Worm (Caenorhabditis elegans) whole organism, early embryonic: Measurements from ENCODE around the gene srt-28.
A peak's percentile ranks its signal among the peaks of the same experiment; 100 is the strongest.

ENCODE experiments used
- B0310.2 ChIP-seq: sonication (generic microtip); optimal IDR thresholded peaks from 2 replicates; lab custom pipeline; 2016; ENCODE audit warnings: mild to moderate bottlenecking, missing genetic modification characterization, missing compliant biosample characterization
- F13C5.2 ChIP-seq: sonication (generic microtip); optimal IDR thresholded peaks from 2 replicates; lab custom pipeline; 2017; ENCODE audit warnings: mild to moderate bottlenecking, missing genetic modification characterization, inconsistent platforms, missing compliant biosample characterization
- aly-1 ChIP-seq: sonication (generic microtip); optimal IDR thresholded peaks from 2 replicates; lab custom pipeline; 2016; ENCODE audit warnings: missing genetic modification characterization, missing compliant biosample characterization
- ama-1 ChIP-seq: fragments of 150-350 bp; optimal IDR thresholded peaks from 2 replicates; lab custom pipeline; 2014
- ceh-13 ChIP-seq: fragments of 200-800 bp; sonication (Bioruptor generic); optimal IDR thresholded peaks from 2 replicates; lab custom pipeline; 2018; ENCODE audit warnings: mild to moderate bottlenecking, missing genetic modification characterization, missing compliant biosample characterization
- ceh-36 ChIP-seq: sonication (generic microtip); optimal IDR thresholded peaks from 2 replicates; lab custom pipeline; 2016; ENCODE audit warnings: missing genetic modification characterization, inconsistent platforms, missing compliant biosample characterization
- ets-7 ChIP-seq: sonication (generic microtip); optimal IDR thresholded peaks from 2 replicates; lab custom pipeline; 2016; ENCODE audit warnings: missing genotype, missing genetic modification characterization, missing compliant biosample characterization
- flt-1 ChIP-seq: fragments of 200-800 bp; sonication (Bioruptor generic); IDR thresholded peaks from 2 replicates; pipeline ENCODE4 v1.3.6; 2022; ENCODE audit warnings: missing genetic modification characterization, missing compliant biosample characterization
- hmbx-1 ChIP-seq: sonication (generic microtip); optimal IDR thresholded peaks from 2 replicates; lab custom pipeline; 2016; ENCODE audit warnings: mild to moderate bottlenecking, missing genetic modification characterization, missing compliant biosample characterization
- hmg-4 ChIP-seq: fragments of 200-800 bp; sonication (Bioruptor generic); optimal IDR thresholded peaks from 2 replicates; lab custom pipeline; 2018; ENCODE audit warnings: mild to moderate bottlenecking, missing genetic modification characterization, missing compliant biosample characterization
- hnd-1 ChIP-seq: sonication (generic microtip); optimal IDR thresholded peaks from 2 replicates; lab custom pipeline; 2016; ENCODE audit warnings: missing genetic modification characterization, missing compliant biosample characterization
- pes-1 ChIP-seq: fragments of 200-800 bp; sonication (Bioruptor generic); IDR thresholded peaks from 2 replicates; pipeline ENCODE4 v1.3.6; 2022; ENCODE audit warnings: missing genetic modification reagents, missing genetic modification characterization, missing compliant biosample characterization
- scrt-1 ChIP-seq: fragments of 200-800 bp; sonication (Bioruptor generic); IDR thresholded peaks from 2 replicates; pipeline ENCODE4 v1.3.6; 2022; ENCODE audit warnings: missing genetic modification characterization, missing compliant biosample characterization
- sea-1 ChIP-seq: fragments of 200-800 bp; sonication (Bioruptor generic); conservative IDR thresholded peaks from 2 replicates; pipeline ENCODE4 v1.3.6; 2022; ENCODE audit warnings: missing genetic modification characterization, missing compliant biosample characterization
- tbx-11 ChIP-seq: fragments of 200-800 bp; sonication (Bioruptor generic); IDR thresholded peaks from 2 replicates; pipeline ENCODE4 v1.3.6; 2022; ENCODE audit warnings: missing genetic modification characterization, missing compliant biosample characterization
- tbx-37 ChIP-seq: fragments of 200-800 bp; sonication (Bioruptor generic); conservative IDR thresholded peaks from 2 replicates; pipeline ENCODE4 v1.3.6; 2022; ENCODE audit warnings: missing genetic modification reagents, missing genetic modification characterization, missing compliant biosample characterization
- tra-4 ChIP-seq: sonication (generic microtip); optimal IDR thresholded peaks from 2 replicates; lab custom pipeline; 2017; ENCODE audit warnings: missing genetic modification characterization, missing compliant biosample characterization

srt-28 gene

DNA sequence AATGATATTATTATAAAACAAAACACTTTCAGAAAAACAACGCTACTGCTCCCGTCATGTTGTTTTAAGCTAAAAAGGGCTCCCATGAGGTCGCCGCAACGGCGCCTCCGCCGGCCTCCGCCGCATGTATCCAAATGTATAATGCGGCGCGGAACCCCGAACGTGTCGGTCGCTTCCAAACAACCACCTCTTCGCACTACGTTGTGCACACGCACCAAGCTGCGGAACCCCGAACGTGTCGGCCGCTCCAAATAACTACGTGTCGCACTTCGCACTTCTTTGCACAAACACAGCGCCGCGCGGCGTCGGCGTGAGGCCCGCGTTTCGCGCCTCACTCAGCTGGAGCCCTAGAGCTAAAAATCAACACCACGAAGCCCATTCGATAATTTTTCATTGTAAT is 3.5 kb upstream of the srt-28 start:
- TF ChIP-seq F13C5.2 (tag; lab: Kevin White, UChicago), result no peak
- TF ChIP-seq sea-1, result 0 out of 2 replicates have a peak, but pooled peaks have one; percentile 32

DNA sequence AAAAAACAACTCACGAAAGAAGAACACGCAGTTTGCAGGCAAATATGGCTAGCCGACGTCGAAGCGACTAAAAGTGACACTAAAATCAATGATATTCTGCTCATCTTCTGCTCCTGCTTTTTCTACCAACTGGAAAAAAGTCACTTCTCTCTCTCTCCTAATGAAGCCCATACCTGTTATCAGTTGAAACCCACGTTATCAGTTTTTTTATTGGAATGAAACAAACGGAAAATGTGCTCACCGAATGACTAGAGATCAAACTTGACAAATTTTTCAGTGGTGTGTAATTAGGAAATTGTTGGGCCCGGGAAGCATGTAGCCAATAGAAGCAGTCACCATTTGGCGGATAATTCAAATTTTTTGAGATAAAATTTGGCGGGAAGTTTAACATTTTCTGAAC is 2.0 kb downstream of the srt-28 start, which contains the start of gene C24B9.3:
Gene C24B9.3, minus strand, starts transcription at position 171 of the 400 bp plus-strand sequence.
- TF ChIP-seq B0310.2 (tag; lab: Kevin White, UChicago) (no peak), tbx-37 (GFP tag; lab: Robert Waterston, UW) (no peak), ceh-36 (tag; lab: Kevin White, UChicago) (no peak), ets-7 (no peak), hmbx-1 (tag; lab: Kevin White, UChicago) (no peak), tbx-11 (no peak), aly-1 (tag; lab: Kevin White, UChicago) (no peak), scrt-1 (no peak), flt-1 (GFP tag; lab: Robert Waterston, UW) (no peak), pes-1 (GFP tag; lab: Robert Waterston, UW) (no peak), F13C5.2 (tag; lab: Kevin White, UChicago) (no peak)

DNA sequence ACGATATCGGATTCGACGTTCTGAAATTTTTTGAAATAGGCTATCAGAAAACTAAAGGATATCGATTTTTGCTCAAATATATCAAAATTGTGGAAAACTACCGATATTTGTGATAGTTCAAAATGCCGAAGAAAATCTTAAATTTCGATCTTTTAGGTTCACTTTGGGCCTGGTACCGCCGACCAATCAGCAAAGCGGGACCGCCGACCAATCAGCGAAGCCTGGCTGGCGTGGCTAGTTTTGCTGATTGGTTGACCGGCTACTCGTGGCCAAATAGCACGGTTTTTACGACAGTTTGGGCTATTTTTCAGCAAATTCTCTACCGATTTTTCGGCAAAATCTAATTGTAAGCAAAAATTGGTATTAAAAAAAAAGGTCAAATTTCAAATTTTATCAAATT is 3.2 kb downstream of the srt-28 start:
- no peak for TF ChIP-seq hnd-1
- no peak for TF ChIP-seq scrt-1
- no peak for TF ChIP-seq hmg-4 (GFP tag; lab: Kevin White, UChicago)
- no peak for TF ChIP-seq B0310.2 (tag; lab: Kevin White, UChicago)
- no peak for TF ChIP-seq ceh-13
- no peak for TF ChIP-seq F13C5.2 (tag; lab: Kevin White, UChicago)

ce11 chrV:2706379-2706778 is 7.1 kb downstream of the srt-28 start:
- no peak for TF ChIP-seq B0310.2 (tag; lab: Kevin White, UChicago)
- TF ChIP-seq ceh-36 (tag; lab: Kevin White, UChicago), result no peak
- no peak for TF ChIP-seq flt-1 (GFP tag; lab: Robert Waterston, UW)
- TF ChIP-seq scrt-1, result no peak
- TF ChIP-seq tbx-11, result no peak
- TF ChIP-seq hmg-4 (GFP tag; lab: Kevin White, UChicago), result no peak
- no peak for TF ChIP-seq hnd-1
- no peak for TF ChIP-seq sea-1
- no peak for TF ChIP-seq ets-7
- no peak for TF ChIP-seq ceh-13
- TF ChIP-seq ama-1 (lab: Kevin White, UChicago), result no peak
- no peak for TF ChIP-seq tbx-37 (GFP tag; lab: Robert Waterston, UW)
- no peak for TF ChIP-seq F13C5.2 (tag; lab: Kevin White, UChicago)
- no peak for TF ChIP-seq tra-4 (tag; lab: Kevin White, UChicago)
- no peak for TF ChIP-seq hmbx-1 (tag; lab: Kevin White, UChicago)
- no peak for TF ChIP-seq pes-1 (GFP tag; lab: Robert Waterston, UW)
- no peak for TF ChIP-seq aly-1 (tag; lab: Kevin White, UChicago)

DNA sequence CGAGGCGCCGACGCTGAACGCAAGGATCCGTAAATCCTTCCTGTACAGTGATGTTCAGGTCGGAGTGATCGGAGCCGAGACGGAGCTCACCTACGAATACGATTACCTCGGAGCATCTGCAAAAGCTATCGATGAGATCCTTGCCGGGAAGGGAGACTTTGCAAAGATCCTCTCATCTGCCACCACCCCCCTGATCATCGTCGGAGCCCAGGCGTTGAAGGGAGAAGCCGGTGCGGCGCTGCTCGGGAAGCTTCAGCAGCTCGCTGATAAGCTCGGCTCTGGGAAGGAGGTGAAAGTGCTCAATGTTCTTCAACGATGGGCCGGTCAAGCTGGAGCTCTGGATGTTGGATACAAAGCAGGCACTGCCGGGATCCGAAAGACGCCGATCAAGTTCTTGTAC is 10.1 kb downstream of the srt-28 start:
- TF ChIP-seq tbx-11 (peak; percentile 6; the same call in 1 of the 2 replicates), scrt-1 (no peak)

- no peak for TF ChIP-seq hmbx-1 (tag; lab: Kevin White, UChicago)
Measured at ce11 chrV:2702883-2703282, 10.5 kb downstream of the srt-28 start.

DNA sequence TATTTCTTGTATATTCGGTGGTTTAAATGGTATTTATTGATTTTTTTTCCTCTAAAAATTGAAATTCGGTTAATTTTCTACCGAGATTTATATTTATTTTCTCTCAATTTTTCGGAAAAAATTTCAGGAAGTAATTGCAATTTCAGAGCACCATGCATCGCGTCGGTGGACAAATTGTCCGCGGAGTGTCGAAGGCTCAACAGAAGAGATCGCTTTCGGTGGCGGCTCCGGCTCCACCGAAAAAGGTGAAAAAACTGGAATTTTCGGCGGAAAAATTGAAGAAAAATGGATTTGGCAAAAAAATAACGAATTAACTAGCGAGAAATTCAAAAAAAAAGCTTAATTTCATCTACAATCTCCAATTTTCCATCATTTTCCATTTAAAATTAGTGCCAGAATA is 14.6 kb downstream of the srt-28 start, which contains the start of gene nuo-5:
Gene nuo-5, plus strand, starts transcription at position 147 of the 400 bp plus-strand sequence.
- TF ChIP-seq hmg-4 (GFP tag; lab: Kevin White, UChicago) (no peak), flt-1 (GFP tag; lab: Robert Waterston, UW) (no peak), B0310.2 (tag; lab: Kevin White, UChicago) (no peak), tbx-37 (GFP tag; lab: Robert Waterston, UW) (no peak)

- TF ChIP-seq ceh-36 (tag; lab: Kevin White, UChicago) (no peak), pes-1 (GFP tag; lab: Robert Waterston, UW) (peak; percentile 56; the same call in 1 of the 2 replicates)
Measured at ce11 chrV:2697693-2698092, 15.7 kb downstream of the srt-28 start.

ce11 chrV:2695935-2696334 is 17.5 kb downstream of the srt-28 start, which contains the start of gene Y45G12B.3:
Gene Y45G12B.3, minus strand, starts transcription at chrV:2696254.
- TF ChIP-seq tbx-37 (GFP tag; lab: Robert Waterston, UW), result no peak

ce11 chrV:2694389-2694788 is 19.0 kb downstream of the srt-28 start, which contains the start of gene Y45G12B.2:
Gene Y45G12B.2, plus strand, starts transcription at chrV:2694771.
- TF ChIP-seq ceh-13 (no peak), F13C5.2 (tag; lab: Kevin White, UChicago) (peak; percentile 68), tbx-11 (peak; percentile 8; the same call in 1 of the 2 replicates), hmg-4 (GFP tag; lab: Kevin White, UChicago) (peak; percentile 32), tbx-37 (GFP tag; lab: Robert Waterston, UW) (0 out of 2 replicates have a peak, but pooled peaks have one; percentile 23)
